Fruit fly (Drosophila melanogaster) whole organism, prepupa: Measurements from ENCODE around the gene CG43312.

ENCODE experiments used
- Blimp-1 ChIP-seq: fragments of 200-800 bp; sonication (Bioruptor generic); optimal IDR thresholded peaks from 3 replicates; lab custom pipeline; 2017; ENCODE audit warnings: missing biosample characterization, missing genetic modification characterization, mild to moderate bottlenecking, moderate library complexity, missing genetic modification reagents
- CG10669 ChIP-seq: fragments of 200-800 bp; sonication (Bioruptor generic); optimal IDR thresholded peaks from 3 replicates; lab custom pipeline; 2018; ENCODE audit warnings: missing biosample characterization, mild to moderate bottlenecking, missing genetic modification characterization, moderate library complexity
- CG11294 ChIP-seq: fragments of 200-800 bp; sonication (Bioruptor generic); IDR thresholded peaks from 2 replicates; pipeline ENCODE4 v1.3.6; 2022; ENCODE audit warnings: missing biosample characterization, missing genetic modification characterization
- CG11762 ChIP-seq: fragments of 200-800 bp; sonication (Bioruptor generic); optimal IDR thresholded peaks from 3 replicates; lab custom pipeline; 2016; ENCODE audit warnings: missing biosample characterization, missing genetic modification characterization; ENCODE audit not compliant: insufficient read depth
- CG15336 ChIP-seq: fragments of 200-800 bp; sonication (Bioruptor generic); IDR thresholded peaks from 2 replicates; pipeline ENCODE4 v1.3.6; 2022; ENCODE audit warnings: missing biosample characterization, missing genetic modification characterization
- CG32006 ChIP-seq: fragments of 200-800 bp; sonication (Bioruptor generic); optimal IDR thresholded peaks from 3 replicates; lab custom pipeline; 2017; ENCODE audit warnings: missing biosample characterization, mild to moderate bottlenecking, missing genetic modification characterization
- CG34406 ChIP-seq: fragments of 200-800 bp; sonication (Bioruptor generic); optimal IDR thresholded peaks from 3 replicates; lab custom pipeline; 2016; ENCODE audit warnings: missing biosample characterization, missing genetic modification characterization
- CG3919 ChIP-seq: fragments of 200-800 bp; sonication (Bioruptor generic); optimal IDR thresholded peaks from 3 replicates; lab custom pipeline; 2016; ENCODE audit warnings: missing biosample characterization, missing genetic modification characterization
- CG4318 ChIP-seq: fragments of 200-800 bp; sonication (Bioruptor generic); optimal IDR thresholded peaks from 3 replicates; lab custom pipeline; 2017; ENCODE audit warnings: missing biosample characterization, mild to moderate bottlenecking, missing genetic modification characterization
- CG6163 ChIP-seq: fragments of 200-800 bp; sonication (Bioruptor generic); IDR thresholded peaks from 3 replicates; pipeline ENCODE4 v1.3.6; 2022; ENCODE audit warnings: missing biosample characterization, missing genetic modification characterization
- CG6276 ChIP-seq: fragments of 200-800 bp; sonication (Bioruptor generic); optimal IDR thresholded peaks from 2 replicates; lab custom pipeline; 2017; ENCODE audit warnings: missing biosample characterization, mild to moderate bottlenecking, missing genetic modification characterization
- CG6792 ChIP-seq: fragments of 200-800 bp; sonication (Bioruptor generic); optimal IDR thresholded peaks from 3 replicates; lab custom pipeline; 2016; ENCODE audit warnings: missing biosample characterization, missing genetic modification characterization
- CG6808 ChIP-seq: fragments of 200-800 bp; sonication (Bioruptor generic); optimal IDR thresholded peaks from 3 replicates; lab custom pipeline; 2017; ENCODE audit warnings: missing biosample characterization, missing genetic modification characterization, mild to moderate bottlenecking, moderate library complexity, missing genetic modification reagents
- CG6854 ChIP-seq: fragments of 200-800 bp; sonication (Bioruptor generic); optimal IDR thresholded peaks from 2 replicates; lab custom pipeline; 2017; ENCODE audit warnings: missing biosample characterization, mild to moderate bottlenecking, missing genetic modification characterization
- CG7368 ChIP-seq: fragments of 200-800 bp; sonication (Bioruptor generic); optimal IDR thresholded peaks from 3 replicates; lab custom pipeline; 2016; ENCODE audit warnings: missing biosample characterization, missing genetic modification characterization
- CG8632 ChIP-seq: fragments of 200-800 bp; sonication (Bioruptor generic); optimal IDR thresholded peaks from 3 replicates; lab custom pipeline; 2016; ENCODE audit warnings: missing biosample characterization, missing genetic modification characterization
- CG9139 ChIP-seq: fragments of 200-800 bp; sonication (Bioruptor generic); optimal IDR thresholded peaks from 3 replicates; lab custom pipeline; 2017; ENCODE audit warnings: missing biosample characterization, mild to moderate bottlenecking, missing genetic modification characterization
- Eip93F ChIP-seq: fragments of 200-800 bp; sonication (Bioruptor generic); optimal IDR thresholded peaks from 2 replicates; lab custom pipeline; 2016; ENCODE audit warnings: missing biosample characterization, mild to moderate bottlenecking, missing genetic modification characterization
- Ets96B ChIP-seq: fragments of 200-800 bp; optimal IDR thresholded peaks from 2 replicates; lab custom pipeline; 2019; ENCODE audit warnings: missing biosample characterization, mild to moderate bottlenecking, missing genetic modification characterization, moderate library complexity
- Gug ChIP-seq: fragments of 200-800 bp; sonication (Bioruptor generic); IDR thresholded peaks from 2 replicates; pipeline ENCODE4 v1.3.6; 2022; ENCODE audit warnings: missing biosample characterization, missing genetic modification characterization
- Hr38 ChIP-seq: sonication (Bioruptor generic); optimal IDR thresholded peaks from 2 replicates; lab custom pipeline; 2016; ENCODE audit warnings: missing biosample characterization, missing genetic modification characterization
- Hr4 ChIP-seq: fragments of 200-800 bp; sonication (Bioruptor generic); optimal IDR thresholded peaks from 3 replicates; lab custom pipeline; 2016; ENCODE audit warnings: missing biosample characterization, missing genetic modification characterization
- Lpt ChIP-seq: fragments of 200-800 bp; sonication (Bioruptor generic); optimal IDR thresholded peaks from 3 replicates; lab custom pipeline; 2016; ENCODE audit warnings: missing biosample characterization, missing genetic modification characterization
- Met ChIP-seq: fragments of 200-800 bp; sonication (Bioruptor generic); optimal IDR thresholded peaks from 3 replicates; lab custom pipeline; 2016; ENCODE audit warnings: missing biosample characterization, missing genetic modification characterization
- OdsH ChIP-seq: fragments of 200-800 bp; sonication (Bioruptor generic); optimal IDR thresholded peaks from 3 replicates; lab custom pipeline; 2016; ENCODE audit warnings: missing biosample characterization, missing genetic modification characterization
- Sox14 ChIP-seq: fragments of 200-800 bp; sonication (Bioruptor generic); optimal IDR thresholded peaks from 3 replicates; lab custom pipeline; 2016; ENCODE audit warnings: missing biosample characterization, missing genetic modification characterization
- achi ChIP-seq: fragments of 200-800 bp; sonication (Bioruptor generic); optimal IDR thresholded peaks from 3 replicates; lab custom pipeline; 2016; ENCODE audit warnings: missing biosample characterization, missing genetic modification characterization
- acj6 ChIP-seq: fragments of 200-800 bp; sonication (Bioruptor generic); optimal IDR thresholded peaks from 3 replicates; lab custom pipeline; 2016; ENCODE audit warnings: missing biosample characterization, missing genetic modification characterization
- cyc ChIP-seq: fragments of 200-800 bp; sonication (Bioruptor generic); optimal IDR thresholded peaks from 3 replicates; lab custom pipeline; 2016; ENCODE audit warnings: missing biosample characterization, missing genetic modification characterization
- dac ChIP-seq: fragments of 200-800 bp; sonication (Bioruptor generic); optimal IDR thresholded peaks from 2 replicates; lab custom pipeline; 2017; ENCODE audit warnings: missing biosample characterization, mild to moderate bottlenecking, missing genetic modification characterization
- dsx ChIP-seq: fragments of 200-800 bp; optimal IDR thresholded peaks from 3 replicates; lab custom pipeline; 2019; ENCODE audit warnings: missing biosample characterization, mild to moderate bottlenecking, missing genetic modification characterization, moderate library complexity; ENCODE audit not compliant: poor library complexity, severe bottlenecking
- eg ChIP-seq: fragments of 200-800 bp; sonication (Bioruptor generic); IDR thresholded peaks from 3 replicates; pipeline ENCODE4 v1.3.6; 2022; ENCODE audit warnings: missing biosample characterization, missing genetic modification characterization
- esn ChIP-seq: fragments of 200-800 bp; sonication (Bioruptor generic); optimal IDR thresholded peaks from 2 replicates; lab custom pipeline; 2016; ENCODE audit warnings: missing biosample characterization, mild to moderate bottlenecking, missing genetic modification characterization, moderate library complexity
- fd59A ChIP-seq: fragments of 200-800 bp; sonication (Bioruptor generic); optimal IDR thresholded peaks from 2 replicates; lab custom pipeline; 2017; ENCODE audit warnings: missing biosample characterization, mild to moderate bottlenecking, missing genetic modification characterization, missing genetic modification reagents
- fkh ChIP-seq: fragments of 200-800 bp; sonication (Bioruptor generic); optimal IDR thresholded peaks from 3 replicates; lab custom pipeline; 2017; ENCODE audit warnings: missing biosample characterization, mild to moderate bottlenecking, missing genetic modification characterization, moderate library complexity
- lz ChIP-seq: fragments of 200-800 bp; sonication (Bioruptor generic); optimal IDR thresholded peaks from 3 replicates; lab custom pipeline; 2016; ENCODE audit warnings: missing biosample characterization, missing genetic modification characterization
- net ChIP-seq: fragments of 200-800 bp; sonication (Bioruptor generic); optimal IDR thresholded peaks from 3 replicates; lab custom pipeline; 2016; ENCODE audit warnings: missing biosample characterization, missing genetic modification characterization
- salr ChIP-seq, 2 experiments: fragments of 200-800 bp; sonication (Bioruptor generic); optimal IDR thresholded peaks; 3 replicates each; lab custom pipeline; 2016 to 2018; ENCODE audit warnings: missing biosample characterization in 2 of 2, missing genetic modification characterization in 2 of 2, mild to moderate bottlenecking in 1 of 2
- topi ChIP-seq: fragments of 200-800 bp; sonication (Bioruptor generic); optimal IDR thresholded peaks from 3 replicates; lab custom pipeline; 2016; ENCODE audit warnings: missing biosample characterization, missing genetic modification characterization
- vri ChIP-seq: fragments of 200-800 bp; sonication (Bioruptor generic); optimal IDR thresholded peaks from 3 replicates; lab custom pipeline; 2016; ENCODE audit warnings: missing biosample characterization, mild to moderate bottlenecking, missing genetic modification characterization

The CG43312 gene

dm6 chr3L:22466403-22466942 is 34.9 kb upstream of the CG43312 start (continued):
- peak; percentile 49 for TF ChIP-seq CG4318 (GFP tag; lab: Kevin White, UChicago)
- TF ChIP-seq CG10669 (GFP tag; lab: Kevin White, UChicago): peak; percentile 44
- TF ChIP-seq CG11294: no peak
- peak; percentile 30 for TF ChIP-seq CG6276
- peak; percentile 50 for TF ChIP-seq CG3919
- peak; percentile 40 for TF ChIP-seq net (GFP tag; lab: Kevin White, UChicago)
- TF ChIP-seq CG11762 (GFP tag; lab: Kevin White, UChicago): no peak
- no peak for TF ChIP-seq eg
- TF ChIP-seq OdsH: peak; percentile 46
- TF ChIP-seq Lpt (GFP tag; lab: Kevin White, UChicago): peak; percentile 44
- peak; percentile 47 for TF ChIP-seq acj6
- peak; percentile 51 for TF ChIP-seq Ets96B (tag; lab: Kevin White, UChicago)
- peak; percentile 43 to 84 for TF ChIP-seq salr (GFP tag; optimal IDR thresholded peaks at IDR 0.05; lab: Kevin White, UChicago)
- peak; percentile 26 for TF ChIP-seq dsx (GFP tag; lab: Kevin White, UChicago)
- TF ChIP-seq Sox14 (GFP tag; lab: Kevin White, UChicago): peak; percentile 71

dm6 chr3L:22468562-22468961 is 32.8 kb upstream of the CG43312 start, which contains the start of gene CG11437:
CG11437 (plus strand) TSS chr3L:22468862.
- TF ChIP-seq esn (no peak), cyc (GFP tag; lab: Kevin White, UChicago) (no peak), lz (GFP tag; lab: Kevin White, UChicago) (no peak), Hr4 (GFP tag; lab: Kevin White, UChicago) (no peak), CG10669 (GFP tag; lab: Kevin White, UChicago) (no peak), Eip93F (GFP tag; lab: Kevin White, UChicago) (no peak), CG6808 (no peak), Blimp-1 (no peak), CG9139 (GFP tag; lab: Kevin White, UChicago) (no peak)
- TF ChIP-seq, all 60 proteins: peak for 0

dm6 chr3L:22470299-22470791 is 31.1 kb upstream of the CG43312 start, which contains the start of gene CG11426:
CG11426 (plus strand) TSS chr3L:22470556.
- TF ChIP-seq fkh (GFP tag; lab: Kevin White, UChicago) (peak; percentile 33), dsx (GFP tag; lab: Kevin White, UChicago) (peak; percentile 67), CG15336 (GFP tag; lab: Robert Waterston, UW) (no peak), Eip93F (GFP tag; lab: Kevin White, UChicago) (no peak), Met (GFP tag; lab: Kevin White, UChicago) (no peak), CG34406 (GFP tag; lab: Kevin White, UChicago) (no peak), net (GFP tag; lab: Kevin White, UChicago) (no peak), Hr38 (GFP tag; lab: Kevin White, UChicago) (no peak), fd59A (GFP tag; lab: Kevin White, UChicago) (no peak), CG7368 (GFP tag; lab: Kevin White, UChicago) (no peak), CG6854 (GFP tag; lab: Kevin White, UChicago) (no peak), vri (no peak), Gug (GFP tag; lab: Robert Waterston, UW) (no peak)

- TF ChIP-seq fkh (GFP tag; lab: Kevin White, UChicago) (peak; percentile 37), OdsH (no peak), CG6792 (no peak), CG8632 (GFP tag; lab: Kevin White, UChicago) (peak; percentile 2), net (GFP tag; lab: Kevin White, UChicago) (no peak), CG32006 (GFP tag; lab: Kevin White, UChicago) (peak; percentile 52), CG6808 (no peak), dac (GFP tag; lab: Kevin White, UChicago) (no peak), achi (no peak), topi (no peak), CG6163 (GFP tag; lab: Robert Waterston, UW) (peak; percentile 34; the same call in 1 of the 3 replicates), CG7368 (GFP tag; lab: Kevin White, UChicago) (no peak), Eip93F (GFP tag; lab: Kevin White, UChicago) (no peak), CG15336 (GFP tag; lab: Robert Waterston, UW) (0 out of 2 replicates have a peak, but pooled peaks have one; percentile 11), eg (0 out of 3 replicates have a peak, but pooled peaks have one; percentile 39), CG10669 (GFP tag; lab: Kevin White, UChicago) (no peak)
- TF ChIP-seq, all 60 proteins: peak for 6
Measured at dm6 chr3L:22471586-22472291, 29.7 kb upstream of the CG43312 start.
